Worm (Caenorhabditis elegans) whole organism, L2 larva: ENCODE measurements around the gene frm-7.

ENCODE experiments used
- ama-1 ChIP-seq: fragments of 150-350 bp; optimal IDR thresholded peaks from 2 replicates; lab custom pipeline; 2018; ENCODE audit warnings: inconsistent platforms
- blmp-1 ChIP-seq: sonication (generic microtip); optimal IDR thresholded peaks from 2 replicates; lab custom pipeline; 2017; ENCODE audit warnings: missing genetic modification characterization, mild to moderate bottlenecking, missing compliant biosample characterization, antibody characterized with exemption, moderate library complexity; ENCODE audit not compliant: insufficient read depth
- elt-1 ChIP-seq: fragments of 150-350 bp; optimal IDR thresholded peaks from 2 replicates; lab custom pipeline; 2014; ENCODE audit warnings: missing biosample characterization, missing genetic modification characterization
- lin-13 ChIP-seq: fragments of 150-350 bp; optimal IDR thresholded peaks from 2 replicates; lab custom pipeline; 2014; ENCODE audit warnings: missing biosample characterization, missing genetic modification reagents, missing genetic modification characterization
- lsy-2 ChIP-seq, 2 experiments: fragments of 150-350 bp in 1 of 2; sonication (generic microtip) in 1 of 2; optimal IDR thresholded peaks; 2 replicates each; lab custom pipeline; 2014 to 2017; ENCODE audit warnings: missing biosample characterization in 2 of 2, missing genetic modification characterization in 2 of 2
- nhr-237 ChIP-seq: fragments of 150-350 bp; optimal IDR thresholded peaks from 2 replicates; lab custom pipeline; 2014; ENCODE audit warnings: missing biosample characterization, missing genetic modification characterization
- unc-39 ChIP-seq: fragments of 150-350 bp; optimal IDR thresholded peaks from 2 replicates; lab custom pipeline; 2014; ENCODE audit warnings: missing biosample characterization, missing genetic modification characterization
- zag-1 ChIP-seq: fragments of 150-350 bp; optimal IDR thresholded peaks from 2 replicates; lab custom pipeline; 2014; ENCODE audit warnings: missing biosample characterization, missing genetic modification characterization

ce11 chrV:12316076-12316475, 13.8 kb downstream of the frm-7 start:
- TF ChIP-seq nhr-237 (tag; lab: Kevin White, UChicago) (no peak), unc-39 (tag; lab: Kevin White, UChicago) (no peak), blmp-1 (tag; lab: Kevin White, UChicago) (no peak), ama-1 (no peak), lsy-2 (tag; optimal IDR thresholded peaks at IDR 0.05; lab: Kevin White, UChicago) (no peak), elt-1 (no peak), zag-1 (tag; lab: Kevin White, UChicago) (no peak), lin-13 (GFP tag; lab: Kevin White, UChicago) (no peak)
